Worm (Caenorhabditis elegans) whole organism, young adult: Measurements from ENCODE around the gene kel-3.

Source experiments
- B0019.2 ChIP-seq: fragments of 200-800 bp; sonication (Bioruptor generic); conservative IDR thresholded peaks from 2 replicates; pipeline ENCODE4 v1.3.6; 2022; ENCODE audit warnings: missing genetic modification reagents, missing genetic modification characterization, missing compliant biosample characterization
- B0035.1 ChIP-seq: sonication (generic microtip); optimal IDR thresholded peaks from 2 replicates; lab custom pipeline; 2016; ENCODE audit warnings: missing genetic modification characterization, mild to moderate bottlenecking, missing compliant biosample characterization, missing genotype, missing genetic modification reagents
- C06A6.2 ChIP-seq: fragments of 200-800 bp; sonication (Bioruptor generic); conservative IDR thresholded peaks from 2 replicates; pipeline ENCODE4 v1.3.6; 2022; ENCODE audit warnings: missing genetic modification characterization, missing compliant biosample characterization
- C17E4.6 ChIP-seq: fragments of 200-800 bp; sonication (Bioruptor generic); IDR thresholded peaks from 2 replicates; pipeline ENCODE4 v1.3.6; 2022; ENCODE audit warnings: missing genetic modification reagents, missing genetic modification characterization, missing compliant biosample characterization
- F22D6.2 ChIP-seq: sonication (generic microtip); optimal IDR thresholded peaks from 2 replicates; lab custom pipeline; 2016; ENCODE audit warnings: mild to moderate bottlenecking, missing genetic modification characterization, missing compliant biosample characterization
- F33H1.4 ChIP-seq: fragments of 200-800 bp; sonication (Bioruptor generic); IDR thresholded peaks from 2 replicates; pipeline ENCODE4 v1.3.6; 2022; ENCODE audit warnings: missing genetic modification reagents, missing genetic modification characterization, missing compliant biosample characterization
- F37B4.10 ChIP-seq: fragments of 200-800 bp; sonication (Bioruptor generic); IDR thresholded peaks from 2 replicates; pipeline ENCODE4 v1.3.6; 2022; ENCODE audit warnings: missing genetic modification characterization, missing compliant biosample characterization
- F55B11.4 ChIP-seq: sonication (generic microtip); optimal IDR thresholded peaks from 2 replicates; lab custom pipeline; 2016; ENCODE audit warnings: missing compliant biosample characterization, missing genetic modification characterization, borderline replicate concordance; ENCODE audit not compliant: insufficient read depth
- F57A8.1 ChIP-seq: fragments of 200-800 bp; sonication (Bioruptor generic); optimal IDR thresholded peaks from 2 replicates; lab custom pipeline; 2018; ENCODE audit warnings: mild to moderate bottlenecking, missing genetic modification characterization, moderate library complexity, missing compliant biosample characterization
- F57C9.4 ChIP-seq: sonication (generic microtip); optimal IDR thresholded peaks from 2 replicates; lab custom pipeline; 2017; ENCODE audit warnings: mild to moderate bottlenecking, missing genetic modification characterization, missing compliant biosample characterization
- K12H6.12 ChIP-seq: fragments of 200-800 bp; sonication (Bioruptor generic); optimal IDR thresholded peaks from 2 replicates; lab custom pipeline; 2018; ENCODE audit warnings: mild to moderate bottlenecking, missing genetic modification characterization, missing compliant biosample characterization
- T07F8.4 ChIP-seq: sonication (generic microtip); optimal IDR thresholded peaks from 2 replicates; lab custom pipeline; 2016; ENCODE audit warnings: mild to moderate bottlenecking, missing genetic modification characterization, moderate library complexity, missing compliant biosample characterization
- T26A5.8 ChIP-seq: sonication (generic microtip); optimal IDR thresholded peaks from 2 replicates; lab custom pipeline; 2016; ENCODE audit warnings: missing genetic modification characterization, missing compliant biosample characterization
- Y56A3A.18 ChIP-seq: fragments of 200-800 bp; sonication (Bioruptor generic); IDR thresholded peaks from 2 replicates; pipeline ENCODE4 v1.3.6; 2022; ENCODE audit warnings: missing genetic modification reagents, missing genetic modification characterization, missing compliant biosample characterization
- ZK185.1 ChIP-seq: sonication (generic microtip); optimal IDR thresholded peaks from 2 replicates; lab custom pipeline; 2016; ENCODE audit warnings: mild to moderate bottlenecking, missing genetic modification characterization, missing compliant biosample characterization; ENCODE audit not compliant: poor library complexity, severe bottlenecking
- ama-1 ChIP-seq, 3 experiments: fragments of 150-350 bp in 1 of 3; sonication (generic microtip) in 2 of 3; optimal IDR thresholded peaks; 2 replicates each; lab custom pipeline; 2014 to 2018; ENCODE audit warnings: missing biosample characterization in 2 of 3, missing genetic modification characterization in 2 of 3, missing genetic modification reagents in 2 of 3
- aptf-2 ChIP-seq: fragments of 200-800 bp; sonication (Bioruptor generic); conservative IDR thresholded peaks from 2 replicates; pipeline ENCODE4 v1.3.6; 2022; ENCODE audit warnings: missing genetic modification reagents, missing genetic modification characterization, missing compliant biosample characterization
- aptf-3 ChIP-seq: fragments of 200-800 bp; sonication (Bioruptor generic); IDR thresholded peaks from 2 replicates; pipeline ENCODE4 v1.3.6; 2022; ENCODE audit warnings: missing genetic modification characterization, missing compliant biosample characterization
- atf-7 ChIP-seq: sonication (generic microtip); optimal IDR thresholded peaks from 2 replicates; lab custom pipeline; 2017; ENCODE audit warnings: mild to moderate bottlenecking, missing genetic modification characterization, missing compliant biosample characterization
- attf-5 ChIP-seq: fragments of 200-800 bp; sonication (Bioruptor generic); optimal IDR thresholded peaks from 2 replicates; lab custom pipeline; 2018; ENCODE audit warnings: mild to moderate bottlenecking, missing genetic modification characterization, missing compliant biosample characterization
- bed-2 ChIP-seq: fragments of 200-800 bp; sonication (Bioruptor generic); IDR thresholded peaks from 2 replicates; pipeline ENCODE4 v1.3.6; 2022; ENCODE audit warnings: missing genetic modification reagents, missing genetic modification characterization, missing compliant biosample characterization
- cebp-1 ChIP-seq, 2 experiments: fragments of 200-800 bp in 1 of 2; sonication (Bioruptor generic) in 1 of 2; sonication (generic microtip) in 1 of 2; IDR thresholded peaks in 1 of 2; optimal IDR thresholded peaks in 1 of 2; 2 replicates each; pipeline versions ENCODE4 v1.3.6 to Lab custom; 2017 to 2022; ENCODE audit warnings: missing compliant biosample characterization in 2 of 2, missing genetic modification characterization in 2 of 2, mild to moderate bottlenecking in 1 of 2, missing genetic modification reagents in 1 of 2, moderate library complexity in 1 of 2
- ceh-27 ChIP-seq: fragments of 200-800 bp; sonication (Bioruptor generic); optimal IDR thresholded peaks from 2 replicates; lab custom pipeline; 2018; ENCODE audit warnings: mild to moderate bottlenecking, missing genetic modification characterization, moderate library complexity, missing compliant biosample characterization
- ceh-91 ChIP-seq: fragments of 200-800 bp; sonication (Bioruptor generic); IDR thresholded peaks from 2 replicates; pipeline ENCODE4 v1.3.6; 2022; ENCODE audit warnings: missing genetic modification reagents, missing genetic modification characterization, missing compliant biosample characterization
- efl-1 ChIP-seq: fragments of 150-350 bp; optimal IDR thresholded peaks from 2 replicates; lab custom pipeline; 2014; ENCODE audit warnings: missing biosample characterization, missing genetic modification reagents, missing genetic modification characterization
- egrh-3 ChIP-seq: fragments of 200-800 bp; sonication (Bioruptor generic); IDR thresholded peaks from 2 replicates; pipeline ENCODE4 v1.3.6; 2022; ENCODE audit warnings: missing genetic modification reagents, missing genetic modification characterization, missing compliant biosample characterization
- hlh-12 ChIP-seq: sonication (generic microtip); optimal IDR thresholded peaks from 2 replicates; lab custom pipeline; 2016; ENCODE audit warnings: missing genetic modification characterization, missing compliant biosample characterization
- hlh-26 ChIP-seq: fragments of 200-800 bp; sonication (Bioruptor generic); conservative IDR thresholded peaks from 2 replicates; pipeline ENCODE4 v1.3.6; 2022; ENCODE audit warnings: missing genetic modification reagents, missing genetic modification characterization, missing compliant biosample characterization
- hsf-1 ChIP-seq: fragments of 200-800 bp; sonication (Bioruptor generic); IDR thresholded peaks from 2 replicates; pipeline ENCODE4 v1.3.6; 2022; ENCODE audit warnings: missing genetic modification reagents, missing genetic modification characterization, missing compliant biosample characterization
- let-607 ChIP-seq, 2 experiments: fragments of 200-800 bp in 1 of 2; sonication (Bioruptor generic) in 1 of 2; sonication (generic microtip) in 1 of 2; optimal IDR thresholded peaks; 2 replicates each; lab custom pipeline; 2016 to 2018; ENCODE audit warnings: mild to moderate bottlenecking in 2 of 2, missing compliant biosample characterization in 2 of 2, missing genetic modification characterization in 2 of 2, moderate library complexity in 2 of 2, missing genotype in 1 of 2
- lin-35 ChIP-seq, 3 experiments: fragments of 150-350 bp in 2 of 3; sonication (generic microtip) in 1 of 3; optimal IDR thresholded peaks; 2 replicates each; lab custom pipeline; 2014 to 2018; ENCODE audit warnings: missing biosample characterization in 3 of 3, missing genetic modification characterization in 3 of 3, missing genetic modification reagents in 3 of 3
- lsl-1 ChIP-seq: fragments of 200-800 bp; sonication (Bioruptor generic); optimal IDR thresholded peaks from 2 replicates; lab custom pipeline; 2018; ENCODE audit warnings: mild to moderate bottlenecking, missing genetic modification characterization, moderate library complexity, missing compliant biosample characterization
- madf-10 ChIP-seq: sonication (generic microtip); optimal IDR thresholded peaks from 2 replicates; lab custom pipeline; 2016; ENCODE audit warnings: mild to moderate bottlenecking, missing genetic modification characterization, missing compliant biosample characterization
- mcd-1 ChIP-seq: fragments of 200-800 bp; sonication (Bioruptor generic); IDR thresholded peaks from 2 replicates; pipeline ENCODE4 v1.3.6; 2022; ENCODE audit warnings: missing genetic modification reagents, missing genetic modification characterization, missing compliant biosample characterization
- mel-28 ChIP-seq: sonication (generic microtip); optimal IDR thresholded peaks from 2 replicates; lab custom pipeline; 2016; ENCODE audit warnings: borderline replicate concordance, mild to moderate bottlenecking, missing genetic modification characterization, missing compliant biosample characterization
- mes-4 ChIP-seq: sonication (generic microtip); optimal IDR thresholded peaks from 2 replicates; lab custom pipeline; 2016; ENCODE audit warnings: missing genotype, missing genetic modification characterization, missing compliant biosample characterization
- nfya-1 ChIP-seq: sonication (generic microtip); optimal IDR thresholded peaks from 2 replicates; lab custom pipeline; 2017; ENCODE audit warnings: antibody characterized with exemption, missing compliant biosample characterization, missing genetic modification characterization, borderline replicate concordance; ENCODE audit not compliant: insufficient read depth
- nhr-179 ChIP-seq: sonication (generic microtip); optimal IDR thresholded peaks from 2 replicates; lab custom pipeline; 2016; ENCODE audit warnings: mild to moderate bottlenecking, missing genetic modification characterization, missing compliant biosample characterization
- nhr-80 ChIP-seq: sonication (generic microtip); optimal IDR thresholded peaks from 2 replicates; lab custom pipeline; 2016; ENCODE audit warnings: missing genetic modification characterization, missing compliant biosample characterization
- nhr-90 ChIP-seq: sonication (generic microtip); optimal IDR thresholded peaks from 2 replicates; lab custom pipeline; 2016; ENCODE audit warnings: missing genotype, mild to moderate bottlenecking, missing genetic modification characterization, missing compliant biosample characterization
- repo-1 ChIP-seq: sonication (generic microtip); optimal IDR thresholded peaks from 2 replicates; lab custom pipeline; 2017; ENCODE audit warnings: mild to moderate bottlenecking, missing genetic modification characterization, missing compliant biosample characterization
- sea-2 ChIP-seq: fragments of 200-800 bp; sonication (Bioruptor generic); IDR thresholded peaks from 2 replicates; pipeline ENCODE4 v1.3.6; 2022; ENCODE audit warnings: missing genetic modification characterization, missing compliant biosample characterization
- unc-130 ChIP-seq: sonication (generic microtip); optimal IDR thresholded peaks from 2 replicates; lab custom pipeline; 2016; ENCODE audit warnings: missing genetic modification reagents, missing genetic modification characterization, missing compliant biosample characterization
- xnd-1 ChIP-seq: sonication (generic microtip); optimal IDR thresholded peaks from 2 replicates; lab custom pipeline; 2016; ENCODE audit warnings: missing genotype, missing genetic modification reagents, missing genetic modification characterization, missing compliant biosample characterization
- zfh-2 ChIP-seq: fragments of 200-800 bp; sonication (Bioruptor generic); conservative IDR thresholded peaks from 2 replicates; pipeline ENCODE4 v1.3.6; 2022; ENCODE audit warnings: missing genetic modification reagents, missing genetic modification characterization, missing compliant biosample characterization
- ztf-22 ChIP-seq: fragments of 200-800 bp; sonication (Bioruptor generic); optimal IDR thresholded peaks from 2 replicates; lab custom pipeline; 2018; ENCODE audit warnings: mild to moderate bottlenecking, missing genetic modification characterization, moderate library complexity, missing compliant biosample characterization
- ztf-28 ChIP-seq: fragments of 200-800 bp; sonication (Bioruptor generic); IDR thresholded peaks from 2 replicates; pipeline ENCODE4 v1.3.6; 2022; ENCODE audit warnings: missing genetic modification reagents, missing genetic modification characterization, missing compliant biosample characterization
- ztf-3 ChIP-seq: fragments of 200-800 bp; sonication (Bioruptor generic); optimal IDR thresholded peaks from 2 replicates; lab custom pipeline; 2018; ENCODE audit warnings: mild to moderate bottlenecking, missing genetic modification characterization, missing compliant biosample characterization

Gene kel-3

DNA sequence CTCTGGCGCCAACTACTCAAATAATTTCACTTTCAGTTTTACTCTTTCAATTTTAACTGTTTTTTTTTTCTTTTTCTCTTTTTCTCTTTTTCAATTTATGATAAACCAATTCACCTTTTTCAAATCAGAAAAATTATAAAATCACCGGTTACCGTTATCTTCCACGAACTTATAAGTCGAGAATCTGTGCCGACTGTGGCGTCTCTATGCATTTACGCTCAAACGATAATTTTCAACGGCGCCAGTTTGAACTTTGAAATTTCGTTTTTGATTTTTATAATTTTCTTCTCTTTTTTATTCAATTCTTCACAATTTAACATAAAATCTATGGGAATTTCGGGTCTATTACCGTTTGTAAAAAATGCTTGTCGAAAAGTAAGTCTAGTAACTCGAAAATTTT, 41.2 kb upstream of the kel-3 start, which contains the start of gene exo-1 (continued):
- TF ChIP-seq cebp-1 (GFP tag; IDR thresholded peaks at IDR 0.05; lab: Robert Waterston, UW) (no peak), cebp-1 (tag; optimal IDR thresholded peaks at IDR 0.05; lab: Kevin White, UChicago) (no peak), atf-7 (tag; lab: Kevin White, UChicago) (no peak), F57A8.1 (GFP tag; lab: Kevin White, UChicago) (no peak), mel-28 (tag; lab: Kevin White, UChicago) (no peak), nhr-90 (tag; lab: Kevin White, UChicago) (no peak), C17E4.6 (GFP tag; lab: Robert Waterston, UW) (no peak), F33H1.4 (GFP tag; lab: Robert Waterston, UW) (peak; percentile 10; the same call in 1 of the 2 replicates), T07F8.4 (tag; lab: Kevin White, UChicago) (no peak), Y56A3A.18 (GFP tag; lab: Robert Waterston, UW) (no peak), ceh-91 (GFP tag; lab: Robert Waterston, UW) (peak; percentile 49), ztf-22 (GFP tag; lab: Kevin White, UChicago) (no peak), B0035.1 (no peak), hlh-12 (no peak), efl-1 (GFP tag; lab: Kevin White, UChicago) (peak; percentile 77), C06A6.2 (GFP tag; lab: Robert Waterston, UW) (no peak), attf-5 (GFP tag; lab: Kevin White, UChicago) (peak; percentile 78), ama-1 (optimal IDR thresholded peaks at IDR 0.05; lab: Kevin White, UChicago) (no peak), ama-1 (GFP tag; optimal IDR thresholded peaks at IDR 0.05; lab: Kevin White, UChicago) (no peak), unc-130 (peak; percentile 53), lsl-1 (GFP tag; lab: Kevin White, UChicago) (peak; percentile 44), K12H6.12 (no peak), F57C9.4 (tag; lab: Kevin White, UChicago) (no peak), F22D6.2 (tag; lab: Kevin White, UChicago) (no peak), ztf-3 (GFP tag; lab: Kevin White, UChicago) (no peak), aptf-3 (no peak), sea-2 (GFP tag; lab: Robert Waterston, UW) (no peak), nhr-179 (no peak), F37B4.10 (GFP tag; lab: Robert Waterston, UW) (no peak), bed-2 (GFP tag; lab: Robert Waterston, UW) (no peak), egrh-3 (GFP tag; lab: Robert Waterston, UW) (0 out of 2 replicates have a peak, but pooled peaks have one; percentile 18), ZK185.1 (tag; lab: Kevin White, UChicago) (no peak), let-607 (tag; optimal IDR thresholded peaks at IDR 0.05; lab: Kevin White, UChicago) (no peak), xnd-1 (tag; lab: Kevin White, UChicago) (no peak), mes-4 (tag; lab: Kevin White, UChicago) (no peak), madf-10 (no peak), repo-1 (tag; lab: Kevin White, UChicago) (no peak), ceh-27 (peak; percentile 46), hlh-26 (no peak), nfya-1 (tag; lab: Kevin White, UChicago) (no peak), F55B11.4 (no peak), nhr-80 (tag; lab: Kevin White, UChicago) (peak; percentile 36), B0019.2 (GFP tag; lab: Robert Waterston, UW) (no peak), hsf-1 (no peak), lin-35 (GFP tag; optimal IDR thresholded peaks at IDR 0.05; lab: Kevin White, UChicago) (peak in 1 of 3 experiments; percentile 83), zfh-2 (GFP tag; lab: Robert Waterston, UW) (no peak), mcd-1 (GFP tag; lab: Robert Waterston, UW) (peak; percentile 85), ztf-28 (GFP tag; lab: Robert Waterston, UW) (no peak), aptf-2 (no peak), T26A5.8 (tag; lab: Kevin White, UChicago) (no peak)
